Worm (Caenorhabditis elegans): Measurements from ENCODE around the gene nuaf-1.
A peak's percentile ranks its signal among the peaks of the same experiment; 100 is the strongest.

nuaf-1 gene

DNA sequence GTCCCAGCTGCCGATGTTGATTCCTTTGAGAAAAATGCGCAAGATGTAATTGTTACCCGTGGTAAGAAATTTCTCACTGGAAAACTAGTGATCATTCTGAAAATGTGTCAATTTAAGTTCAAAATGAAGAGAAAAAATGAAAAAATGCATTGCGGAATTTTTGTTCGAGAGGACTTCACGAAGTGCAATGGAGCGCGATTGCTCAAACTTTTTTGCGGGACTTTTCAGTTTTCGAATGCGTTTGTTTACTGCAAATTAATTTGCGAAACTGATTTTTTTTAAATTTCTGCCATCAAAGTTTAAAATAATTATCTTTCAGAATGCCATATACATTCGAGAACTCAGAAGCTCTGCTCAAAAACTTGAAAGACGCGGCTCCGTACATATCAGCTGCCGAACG lies at the start of gene nuaf-1, which contains the start of gene bir-2 (continued):
- TF ChIP-seq T20F7.1 (GFP tag; optimal IDR thresholded peaks at IDR 0.05) (no peak), madf-5 (GFP tag; IDR thresholded peaks at IDR 0.05) (no peak), zip-11 (GFP tag; IDR thresholded peaks at IDR 0.05) (no peak), daf-8 (GFP tag; IDR thresholded peaks at IDR 0.05) (no peak)

DNA sequence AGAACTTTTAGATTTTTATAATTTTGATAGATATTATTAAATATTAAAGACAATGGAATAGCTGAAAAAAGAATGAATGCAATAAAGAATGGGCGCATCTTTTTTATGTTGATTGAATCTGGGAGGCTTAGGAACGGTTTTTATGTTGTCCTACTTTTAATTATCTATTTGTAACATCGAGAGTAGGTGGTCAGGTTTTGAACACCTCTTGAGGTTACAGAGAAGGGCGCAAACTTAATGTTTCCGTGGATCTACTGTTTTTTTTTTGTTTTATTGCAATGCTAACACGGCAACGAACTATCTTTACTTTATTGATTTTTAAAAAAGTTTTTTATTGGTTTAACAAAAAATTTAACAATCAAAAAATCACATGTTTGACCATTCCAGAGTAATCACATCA lies 45.4 kb upstream of the nuaf-1 start, which contains the start of gene F53F4.7:
Gene F53F4.7, minus strand, starts transcription at position 101 of the 400 bp plus-strand sequence.
- TF ChIP-seq Y105C5A.15 (GFP tag; IDR thresholded peaks at IDR 0.05): no peak

DNA sequence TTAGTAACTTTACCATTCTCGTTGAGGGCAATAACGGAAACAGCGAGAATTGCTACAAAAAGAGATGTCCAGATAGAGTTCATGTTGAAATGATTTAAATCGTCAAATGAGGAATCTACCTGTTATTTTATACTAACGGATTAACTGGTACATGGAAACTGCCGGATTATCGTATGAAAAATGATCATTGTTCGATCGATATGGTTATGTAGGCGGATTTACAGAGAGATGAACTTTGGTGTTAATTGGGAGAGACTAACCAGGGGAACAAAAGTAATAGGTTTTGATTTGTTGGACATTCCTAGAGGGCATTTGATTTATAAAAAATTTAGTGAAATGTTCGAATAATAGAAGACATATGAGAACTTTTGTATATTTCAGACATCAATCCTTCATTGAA lies 43.4 kb upstream of the nuaf-1 start, which contains the start of gene spig-9:
Gene spig-9, minus strand, starts transcription at position 101 of the 400 bp plus-strand sequence.
- TF ChIP-seq ces-1 (GFP tag; optimal IDR thresholded peaks at IDR 0.05): no peak
- no peak for TF ChIP-seq nhr-11 (tag; optimal IDR thresholded peaks at IDR 0.05)
- TF ChIP-seq skn-1 (tag; optimal IDR thresholded peaks at IDR 0.05): no peak
- no peak for TF ChIP-seq saeg-2 (GFP tag; IDR thresholded peaks at IDR 0.05)
- TF ChIP-seq Y105C5A.15 (GFP tag; IDR thresholded peaks at IDR 0.05): no peak
- TF ChIP-seq fkh-10 (GFP tag; optimal IDR thresholded peaks at IDR 0.05): no peak
- TF ChIP-seq ceh-28 (tag; optimal IDR thresholded peaks at IDR 0.05): no peak
- TF ChIP-seq nhr-25 (tag; optimal IDR thresholded peaks at IDR 0.05; ENCODE audit: borderline replicate concordance, insufficient read depth): no peak
- TF ChIP-seq attf-4 (tag; optimal IDR thresholded peaks at IDR 0.05): no peak
- no peak for TF ChIP-seq nhr-76 (tag; optimal IDR thresholded peaks at IDR 0.05)
- no peak for TF ChIP-seq ceh-82 (tag; optimal IDR thresholded peaks at IDR 0.05)
- no peak for TF ChIP-seq F49E8.2 (tag; optimal IDR thresholded peaks at IDR 0.05; ENCODE audit: borderline replicate concordance)
- no peak for TF ChIP-seq madf-5 (GFP tag; IDR thresholded peaks at IDR 0.05)
- TF ChIP-seq ZK546.5 (tag; optimal IDR thresholded peaks at IDR 0.05): no peak
- TF ChIP-seq unc-130 (GFP tag; optimal IDR thresholded peaks at IDR 0.05): no peak
- no peak for TF ChIP-seq dmd-8 (GFP tag; IDR thresholded peaks at IDR 0.05)
- TF ChIP-seq nhr-48 (tag; optimal IDR thresholded peaks at IDR 0.05): no peak
- no peak for TF ChIP-seq mdt-29 (GFP tag; IDR thresholded peaks at IDR 0.05)

DNA sequence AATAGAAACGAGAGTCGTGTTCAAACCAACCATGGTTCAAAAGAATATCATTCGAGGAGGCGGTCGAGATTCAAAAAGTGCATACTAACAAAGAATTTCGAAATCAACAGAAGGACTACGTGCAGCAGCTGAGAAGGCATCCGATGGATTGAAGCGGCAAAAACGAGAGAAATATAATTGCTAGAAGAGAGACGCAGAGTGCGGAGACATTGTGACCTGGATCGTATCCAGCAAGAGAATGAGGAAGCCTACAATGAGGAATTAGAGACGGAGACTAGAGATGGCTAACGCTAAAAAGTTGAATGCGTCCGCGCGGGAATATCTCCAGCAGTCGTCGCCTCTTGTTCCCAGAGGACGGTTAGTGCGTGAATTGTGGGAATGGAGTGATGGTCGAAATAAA lies 41.4 kb upstream of the nuaf-1 start:
- TF ChIP-seq hif-1 (tag; optimal IDR thresholded peaks at IDR 0.05): peak in 1 of 2 experiments; percentile 42
- TF ChIP-seq mdl-1 (tag; optimal IDR thresholded peaks at IDR 0.05): peak in 1 of 2 experiments; percentile 4
- TF ChIP-seq hlh-30 (tag; optimal IDR thresholded peaks at IDR 0.05; ENCODE audit: insufficient read depth): no peak
- 0 out of 2 replicates have a peak, but pooled peaks have one; percentile 11 for TF ChIP-seq D1046.2 (GFP tag; IDR thresholded peaks at IDR 0.05)
- TF ChIP-seq mxl-3 (GFP tag; optimal IDR thresholded peaks at IDR 0.05): peak; percentile 21

DNA sequence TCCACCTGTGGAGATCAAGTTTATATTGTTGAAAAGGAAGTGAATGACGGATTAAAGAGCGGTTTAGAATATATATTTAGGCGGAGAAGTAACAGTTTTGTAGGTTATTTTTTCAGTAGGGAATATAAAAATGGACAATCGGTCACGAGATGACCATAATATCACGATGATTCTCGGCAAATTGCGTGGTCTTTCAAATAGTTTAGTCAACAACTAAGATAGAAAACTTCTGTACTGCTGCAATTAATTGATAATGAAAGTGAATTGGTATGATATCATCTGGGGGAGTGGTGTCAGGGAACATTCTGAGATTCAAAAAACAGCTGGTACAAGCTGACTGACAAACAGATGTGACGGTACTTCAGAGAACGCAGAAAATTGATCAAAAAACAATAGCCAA lies 40.1 kb upstream of the nuaf-1 start:
- peak; percentile 53 for TF ChIP-seq nhr-48 (tag; optimal IDR thresholded peaks at IDR 0.05)
- TF ChIP-seq nhr-6 (tag; optimal IDR thresholded peaks at IDR 0.05): no peak
- TF ChIP-seq dmd-6 (GFP tag; IDR thresholded peaks at IDR 0.05): peak; percentile 41; the same call in 1 of the 2 replicates
- no peak for TF ChIP-seq nhr-41 (GFP tag; IDR thresholded peaks at IDR 0.05)
- no peak for TF ChIP-seq aha-1 (tag)
- no peak for TF ChIP-seq D1046.2 (GFP tag; IDR thresholded peaks at IDR 0.05)
- TF ChIP-seq mdl-1 (tag; optimal IDR thresholded peaks at IDR 0.05): peak in 1 of 2 experiments; percentile 35
- TF ChIP-seq dpl-1 (GFP tag; optimal IDR thresholded peaks at IDR 0.05): no peak
- peak; percentile 53 for TF ChIP-seq hlh-11 (tag; optimal IDR thresholded peaks at IDR 0.05)
- peak; percentile 22 for TF ChIP-seq mxl-3 (GFP tag; optimal IDR thresholded peaks at IDR 0.05)
- no peak for TF ChIP-seq lin-38 (GFP tag; IDR thresholded peaks at IDR 0.05)
- no peak for TF ChIP-seq hmg-1.1 (GFP tag; IDR thresholded peaks at IDR 0.05)
- peak; percentile 75 for TF ChIP-seq nhr-28 (tag; optimal IDR thresholded peaks at IDR 0.05)
- TF ChIP-seq unc-62 (GFP tag; optimal IDR thresholded peaks at IDR 0.05 in 1 of 2): peak in 1 of 2 experiments; percentile 44
- TF ChIP-seq unc-62 (tag; optimal IDR thresholded peaks at IDR 0.05): no peak
- TF ChIP-seq hlh-30 (tag; optimal IDR thresholded peaks at IDR 0.05; ENCODE audit: insufficient read depth): peak; percentile 63
- TF ChIP-seq daf-16 (GFP tag; optimal IDR thresholded peaks at IDR 0.05): no peak
- TF ChIP-seq daf-16 (tag; optimal IDR thresholded peaks at IDR 0.05): no peak
- no peak for TF ChIP-seq saeg-2 (GFP tag; IDR thresholded peaks at IDR 0.05)

Data from whole organism, L4 larva.